Worm (Caenorhabditis elegans): ENCODE measurements around the gene C04F5.2.

C04F5.2 gene

DNA sequence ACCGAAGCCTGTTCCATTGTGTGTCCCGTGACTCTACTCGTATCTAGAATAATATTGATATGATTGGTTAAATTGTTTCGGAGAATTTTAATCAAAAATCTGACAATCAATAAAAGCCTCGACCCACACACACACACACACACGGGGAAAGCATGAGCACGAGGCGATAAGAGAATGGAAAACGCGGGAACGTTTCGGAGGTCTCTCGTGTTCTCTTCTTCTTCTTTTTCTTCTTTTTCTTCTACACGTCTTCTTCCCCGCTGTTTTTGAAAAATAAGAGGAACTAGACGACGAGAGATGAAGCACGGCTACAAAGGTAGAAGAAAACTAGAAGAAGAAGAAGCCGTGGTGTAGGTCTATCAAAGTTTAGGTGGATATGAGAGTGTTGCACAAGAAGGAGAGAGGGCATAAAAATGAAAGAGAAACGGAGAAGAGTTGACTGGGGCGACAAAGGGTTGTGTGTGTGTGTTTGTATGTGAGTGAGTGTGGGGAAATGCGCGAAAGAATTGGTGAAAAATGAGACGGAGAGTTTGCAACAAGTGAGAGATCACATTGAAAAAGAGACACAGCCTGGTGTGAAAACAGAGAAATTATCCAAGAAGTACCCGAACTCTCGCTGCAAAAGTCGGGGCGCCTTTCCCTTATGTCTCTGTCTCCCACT lies 32.0 kb downstream of the C04F5.2 start, which contains the start of gene mlk-1 (continued):
- TF ChIP-seq ama-1 (optimal IDR thresholded peaks at IDR 0.05) (peak; percentile 26), nfya-1 (tag; optimal IDR thresholded peaks at IDR 0.05; ENCODE audit: insufficient read depth) (peak; percentile 76), fkh-10 (GFP tag; optimal IDR thresholded peaks at IDR 0.05) (peak; percentile 89)

DNA sequence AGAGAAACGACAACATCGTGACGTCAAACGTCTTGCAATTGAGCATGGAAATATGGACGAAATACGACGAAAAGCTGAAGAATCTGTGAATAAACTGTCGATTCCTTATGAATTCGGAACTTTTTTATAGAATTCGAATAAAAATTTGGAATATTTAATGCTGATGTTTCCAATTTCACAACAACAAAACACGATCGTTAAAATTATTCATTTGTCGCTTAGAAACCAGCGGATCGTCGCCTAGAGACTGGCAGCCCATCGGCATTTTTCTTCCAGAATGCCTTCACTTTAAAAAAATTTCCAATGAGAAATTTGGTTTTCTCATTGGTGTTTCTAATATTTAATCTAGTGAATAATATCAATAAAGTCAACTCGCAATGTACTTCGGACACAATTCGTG lies 43.6 kb downstream of the C04F5.2 start, which contains the start of gene cwp-4:
cwp-4 (plus strand) TSS at position 301 of the 400 bp plus-strand sequence.
- no peak for TF ChIP-seq egl-27 (tag; optimal IDR thresholded peaks at IDR 0.05)

DNA sequence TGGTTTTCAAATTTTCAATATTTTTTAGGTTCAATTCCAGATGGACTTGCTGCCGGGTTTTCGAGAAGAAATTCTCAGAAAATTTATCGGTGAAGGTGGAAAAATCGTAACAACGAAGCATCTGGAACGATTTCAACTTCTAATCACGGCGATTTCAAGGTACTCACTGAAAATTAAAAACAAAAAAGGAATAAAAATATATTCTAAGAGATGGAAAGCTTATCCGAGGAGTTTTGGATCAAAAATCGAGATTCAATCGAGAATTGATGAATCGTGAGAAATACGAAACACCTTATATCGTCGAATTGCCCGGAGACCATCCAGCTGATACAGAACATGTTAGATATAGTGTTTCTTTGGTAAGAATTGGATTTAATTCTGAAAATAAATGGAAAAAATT lies 44.7 kb downstream of the C04F5.2 start, which contains the start of gene K11D12.12:
K11D12.12 (plus strand) TSS at position 29 of the 400 bp plus-strand sequence.
- TF ChIP-seq ceh-9 (tag; optimal IDR thresholded peaks at IDR 0.05) (no peak), jun-1 (tag; optimal IDR thresholded peaks at IDR 0.05) (no peak), lsy-12 (tag; optimal IDR thresholded peaks at IDR 0.05) (no peak), nfya-1 (tag; optimal IDR thresholded peaks at IDR 0.05; ENCODE audit: insufficient read depth) (no peak), mdl-1 (tag; optimal IDR thresholded peaks at IDR 0.05) (no peak), tbx-2 (tag; optimal IDR thresholded peaks at IDR 0.05) (no peak), unc-62 (GFP tag; optimal IDR thresholded peaks at IDR 0.05) (no peak)

DNA sequence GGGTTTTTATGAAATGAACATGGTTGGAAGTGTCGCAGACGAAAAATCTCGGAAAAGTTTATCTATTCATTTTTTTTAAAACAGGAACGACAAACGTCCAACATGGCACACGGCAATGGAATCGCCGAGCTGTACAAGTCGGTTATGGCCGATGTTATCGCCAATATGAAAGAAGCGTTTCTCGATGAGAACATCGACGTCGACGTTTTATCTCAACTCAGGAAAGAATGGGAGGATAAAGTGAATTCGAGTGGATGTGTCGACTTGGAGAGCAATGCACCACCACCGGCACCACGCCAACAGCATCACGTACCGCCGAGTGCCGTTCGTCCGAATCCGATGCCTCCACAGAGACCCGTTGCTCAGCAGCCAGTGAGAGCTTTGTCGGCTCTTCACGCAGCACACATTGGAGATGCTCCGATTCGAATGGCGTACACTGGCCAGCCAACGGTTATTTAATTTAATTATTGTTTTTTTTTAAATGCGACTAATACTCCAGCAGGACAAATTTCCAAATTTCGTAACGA lies 46.8 kb downstream of the C04F5.2 start:
- TF ChIP-seq ceh-16 (tag; optimal IDR thresholded peaks at IDR 0.05) (no peak), ama-1 (optimal IDR thresholded peaks at IDR 0.05) (no peak), egl-5 (tag; optimal IDR thresholded peaks at IDR 0.05) (no peak), pqm-1 (tag; optimal IDR thresholded peaks at IDR 0.05) (no peak), nhr-23 (tag; optimal IDR thresholded peaks at IDR 0.05) (no peak), unc-39 (tag; optimal IDR thresholded peaks at IDR 0.05) (no peak), hmg-11 (tag; optimal IDR thresholded peaks at IDR 0.05) (no peak), mml-1 (tag; optimal IDR thresholded peaks at IDR 0.05) (no peak), zag-1 (tag; optimal IDR thresholded peaks at IDR 0.05) (no peak), nhr-77 (tag; optimal IDR thresholded peaks at IDR 0.05) (no peak), eor-1 (tag; optimal IDR thresholded peaks at IDR 0.05) (no peak), nhr-237 (tag; optimal IDR thresholded peaks at IDR 0.05) (no peak), egl-27 (tag; optimal IDR thresholded peaks at IDR 0.05) (no peak), elt-1 (tag; optimal IDR thresholded peaks at IDR 0.05) (no peak), elt-2 (tag; optimal IDR thresholded peaks at IDR 0.05) (no peak), lsy-12 (tag; optimal IDR thresholded peaks at IDR 0.05) (no peak), sea-2 (GFP tag; optimal IDR thresholded peaks at IDR 0.05) (no peak), fkh-10 (GFP tag; optimal IDR thresholded peaks at IDR 0.05) (no peak)

DNA sequence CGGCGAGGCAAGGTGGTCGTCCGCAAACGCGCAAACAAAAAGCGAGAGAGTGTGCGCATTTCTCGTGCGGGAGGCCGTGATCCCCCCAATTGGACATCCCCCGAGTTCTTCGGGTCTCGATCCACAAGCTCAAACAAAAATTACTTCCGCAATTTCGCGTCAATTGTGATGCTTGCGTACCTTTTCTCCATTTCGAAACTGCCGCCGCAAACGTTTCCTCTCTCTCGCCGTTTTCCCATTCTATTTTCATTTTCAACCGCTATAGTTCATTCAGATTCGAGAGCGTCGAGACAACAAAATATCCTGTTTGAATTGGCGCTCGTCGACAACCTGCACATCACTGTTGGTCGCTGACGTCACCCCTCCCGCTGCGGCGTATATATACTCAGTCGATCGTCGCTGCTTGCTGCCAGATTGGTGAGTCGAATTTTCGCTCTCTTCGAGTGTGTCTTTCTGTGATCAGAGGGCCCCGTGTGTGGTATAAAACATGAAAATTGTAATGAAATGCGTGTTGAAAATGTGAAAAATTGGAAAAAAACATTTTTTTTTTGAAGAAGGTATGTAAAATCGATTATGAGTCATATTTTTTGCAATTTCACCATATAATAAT lies 47.5 kb downstream of the C04F5.2 start, which contains the start of the genes pqn-51 and K11D12.14:
pqn-51 (plus strand) TSS at position 275 of the 610 bp plus-strand sequence.
K11D12.14 (plus strand) TSS at position 304 of the 610 bp plus-strand sequence.
- TF ChIP-seq pha-4 (tag; optimal IDR thresholded peaks at IDR 0.05) (peak; percentile 94), ztf-4 (tag; optimal IDR thresholded peaks at IDR 0.05) (peak; percentile 43), nhr-67 (tag; optimal IDR thresholded peaks at IDR 0.05) (no peak), nhr-12 (tag; optimal IDR thresholded peaks at IDR 0.05) (no peak), nhr-23 (tag; optimal IDR thresholded peaks at IDR 0.05) (peak; percentile 88), fos-1 (tag; optimal IDR thresholded peaks at IDR 0.05) (no peak), fkh-10 (GFP tag; optimal IDR thresholded peaks at IDR 0.05) (peak; percentile 84), mml-1 (tag; optimal IDR thresholded peaks at IDR 0.05) (no peak), lin-15B (tag; optimal IDR thresholded peaks at IDR 0.05) (peak; percentile 90), nhr-77 (tag; optimal IDR thresholded peaks at IDR 0.05) (peak; percentile 49), elt-3 (tag; optimal IDR thresholded peaks at IDR 0.05) (peak in 1 of 3 experiments; percentile 12), tbx-2 (tag; optimal IDR thresholded peaks at IDR 0.05) (peak; percentile 85), hmg-11 (tag; optimal IDR thresholded peaks at IDR 0.05) (peak; percentile 38), sea-2 (GFP tag; optimal IDR thresholded peaks at IDR 0.05) (peak; percentile 91), eor-1 (tag; optimal IDR thresholded peaks at IDR 0.05) (peak in 1 of 2 experiments; percentile 27), ZK546.5 (tag; optimal IDR thresholded peaks at IDR 0.05) (peak; percentile 77), nhr-25 (tag; optimal IDR thresholded peaks at IDR 0.05) (peak; percentile 94), egl-27 (tag; optimal IDR thresholded peaks at IDR 0.05) (peak; percentile 26), nhr-11 (tag; optimal IDR thresholded peaks at IDR 0.05) (peak; percentile 86), ceh-28 (tag; optimal IDR thresholded peaks at IDR 0.05) (peak; percentile 74), zag-1 (tag; optimal IDR thresholded peaks at IDR 0.05) (peak; percentile 9), aly-2 (tag; optimal IDR thresholded peaks at IDR 0.05) (no peak), ama-1 (optimal IDR thresholded peaks at IDR 0.05) (peak; percentile 96), ceh-16 (tag; optimal IDR thresholded peaks at IDR 0.05) (no peak), ceh-82 (tag; optimal IDR thresholded peaks at IDR 0.05) (peak; percentile 61), elt-1 (tag; optimal IDR thresholded peaks at IDR 0.05) (peak; percentile 72), nhr-237 (tag; optimal IDR thresholded peaks at IDR 0.05) (no peak), R02D3.7 (tag; optimal IDR thresholded peaks at IDR 0.05) (peak; percentile 61), unc-62 (GFP tag; optimal IDR thresholded peaks at IDR 0.05) (peak; percentile 57), nhr-43 (tag; optimal IDR thresholded peaks at IDR 0.05; ENCODE audit: poor library complexity, severe bottlenecking) (peak; percentile 79), daf-12 (tag; optimal IDR thresholded peaks at IDR 0.05) (no peak), ztf-11 (tag; optimal IDR thresholded peaks at IDR 0.05) (peak; percentile 2)
